Worm (Caenorhabditis elegans): ENCODE results near the gene Y48D7A.1.

The Y48D7A.1 gene

ce11 chrX:3054802-3055201 lies 45.5 kb downstream of the Y48D7A.1 start, which contains the start of gene twk-26:
TSS of gene twk-26 (minus strand) at chrX:3054824.
- TF ChIP-seq sea-1 (GFP tag; conservative IDR thresholded peaks at IDR 0.05), result no peak
- TF ChIP-seq ceh-36 (tag; optimal IDR thresholded peaks at IDR 0.05), result no peak
- TF ChIP-seq tbx-37 (GFP tag; conservative IDR thresholded peaks at IDR 0.05), result no peak
- no peak for TF ChIP-seq B0310.2 (tag; optimal IDR thresholded peaks at IDR 0.05)
- TF ChIP-seq F13C5.2 (tag; optimal IDR thresholded peaks at IDR 0.05), result no peak
- TF ChIP-seq ceh-13 (GFP tag; optimal IDR thresholded peaks at IDR 0.05), result no peak
- no peak for TF ChIP-seq ama-1 (optimal IDR thresholded peaks at IDR 0.05)
- TF ChIP-seq pes-1 (GFP tag; IDR thresholded peaks at IDR 0.05), result no peak
- TF ChIP-seq aly-1 (tag; optimal IDR thresholded peaks at IDR 0.05), result no peak
- no peak for TF ChIP-seq hmg-4 (GFP tag; optimal IDR thresholded peaks at IDR 0.05)
- no peak for TF ChIP-seq tra-4 (tag; optimal IDR thresholded peaks at IDR 0.05)

ce11 chrX:3056098-3056497 lies 46.8 kb downstream of the Y48D7A.1 start:
- TF ChIP-seq hmbx-1 (tag; optimal IDR thresholded peaks at IDR 0.05) (no peak), B0310.2 (tag; optimal IDR thresholded peaks at IDR 0.05) (no peak), ceh-36 (tag; optimal IDR thresholded peaks at IDR 0.05) (no peak), tbx-11 (GFP tag; IDR thresholded peaks at IDR 0.05) (no peak), ceh-13 (GFP tag; optimal IDR thresholded peaks at IDR 0.05) (no peak), ets-7 (tag; optimal IDR thresholded peaks at IDR 0.05) (no peak), F13C5.2 (tag; optimal IDR thresholded peaks at IDR 0.05) (no peak), scrt-1 (GFP tag; IDR thresholded peaks at IDR 0.05) (no peak), sea-1 (GFP tag; conservative IDR thresholded peaks at IDR 0.05) (no peak), pes-1 (GFP tag; IDR thresholded peaks at IDR 0.05) (no peak)

- TF ChIP-seq F13C5.2 (tag; optimal IDR thresholded peaks at IDR 0.05), result no peak
- TF ChIP-seq hnd-1 (tag; optimal IDR thresholded peaks at IDR 0.05), result no peak
- TF ChIP-seq scrt-1 (GFP tag; IDR thresholded peaks at IDR 0.05), result no peak
- no peak for TF ChIP-seq hmg-4 (GFP tag; optimal IDR thresholded peaks at IDR 0.05)
- TF ChIP-seq ets-7 (tag; optimal IDR thresholded peaks at IDR 0.05), result no peak
- TF ChIP-seq pes-1 (GFP tag; IDR thresholded peaks at IDR 0.05), result no peak
- no peak for TF ChIP-seq ceh-36 (tag; optimal IDR thresholded peaks at IDR 0.05)
- TF ChIP-seq tra-4 (tag; optimal IDR thresholded peaks at IDR 0.05), result no peak
Measured at ce11 chrX:3057656-3058055, 48.4 kb downstream of the Y48D7A.1 start.

ce11 chrX:3059299-3059698 lies 50.0 kb downstream of the Y48D7A.1 start, which contains the start of gene rsef-1:
TSS of gene rsef-1 (minus strand) at chrX:3059399.
- no peak for TF ChIP-seq ets-7 (tag; optimal IDR thresholded peaks at IDR 0.05)
- TF ChIP-seq ama-1 (optimal IDR thresholded peaks at IDR 0.05), result no peak
- no peak for TF ChIP-seq ceh-13 (GFP tag; optimal IDR thresholded peaks at IDR 0.05)
- no peak for TF ChIP-seq hmbx-1 (tag; optimal IDR thresholded peaks at IDR 0.05)
- TF ChIP-seq aly-1 (tag; optimal IDR thresholded peaks at IDR 0.05), result no peak
- TF ChIP-seq pes-1 (GFP tag; IDR thresholded peaks at IDR 0.05), result no peak
- no peak for TF ChIP-seq ceh-36 (tag; optimal IDR thresholded peaks at IDR 0.05)
- TF ChIP-seq flt-1 (GFP tag; IDR thresholded peaks at IDR 0.05), result no peak
- TF ChIP-seq B0310.2 (tag; optimal IDR thresholded peaks at IDR 0.05), result no peak
- no peak for TF ChIP-seq sea-1 (GFP tag; conservative IDR thresholded peaks at IDR 0.05)

Data from whole organism, early embryonic.